Worm (Caenorhabditis elegans) whole organism, mixed stage, embryonic: ENCODE measurements around the gene rnh-1.1.
A peak's percentile ranks its signal among the peaks of the same experiment; 100 is the strongest.

Source experiments
- bed-3 ChIP-seq: fragments of 200-800 bp; sonication (Bioruptor generic); optimal IDR thresholded peaks from 3 replicates; lab custom pipeline; 2018; ENCODE audit warnings: mild to moderate bottlenecking, missing genetic modification characterization, moderate library complexity, missing compliant biosample characterization
- blmp-1 ChIP-seq: fragments of 150-350 bp; optimal IDR thresholded peaks from 2 replicates; lab custom pipeline; 2014; ENCODE audit warnings: missing biosample characterization, missing genetic modification characterization
- ceh-39 ChIP-seq: fragments of 150-350 bp; optimal IDR thresholded peaks from 2 replicates; lab custom pipeline; 2014; ENCODE audit warnings: missing biosample characterization, missing genetic modification characterization
- ceh-43 ChIP-seq: fragments of 200-800 bp; sonication (Bioruptor generic); optimal IDR thresholded peaks from 2 replicates; lab custom pipeline; 2018; ENCODE audit warnings: mild to moderate bottlenecking, missing genetic modification characterization, moderate library complexity, missing compliant biosample characterization
- cnd-1 ChIP-seq: fragments of 200-800 bp; sonication (Bioruptor generic); optimal IDR thresholded peaks from 2 replicates; lab custom pipeline; 2018; ENCODE audit warnings: mild to moderate bottlenecking, missing genetic modification characterization, missing compliant biosample characterization
- elt-1 ChIP-seq: sonication (generic microtip); optimal IDR thresholded peaks from 2 replicates; lab custom pipeline; 2017; ENCODE audit warnings: missing genetic modification characterization, mild to moderate bottlenecking, missing compliant biosample characterization, antibody characterized with exemption, moderate library complexity, borderline replicate concordance; ENCODE audit not compliant: insufficient read depth
- elt-3 ChIP-seq: fragments of 150-350 bp; optimal IDR thresholded peaks from 2 replicates; lab custom pipeline; 2014; ENCODE audit warnings: missing biosample characterization, missing genetic modification characterization
- flh-1 ChIP-seq: fragments of 200-800 bp; sonication (Bioruptor generic); optimal IDR thresholded peaks from 2 replicates; lab custom pipeline; 2018; ENCODE audit warnings: mild to moderate bottlenecking, missing genetic modification characterization, moderate library complexity, missing compliant biosample characterization
- ham-2 ChIP-seq: fragments of 200-800 bp; sonication (Bioruptor generic); optimal IDR thresholded peaks from 2 replicates; lab custom pipeline; 2018; ENCODE audit warnings: mild to moderate bottlenecking, missing genetic modification characterization, missing compliant biosample characterization
- hlh-1 ChIP-seq: fragments of 150-350 bp; optimal IDR thresholded peaks from 2 replicates; lab custom pipeline; 2014; ENCODE audit warnings: missing biosample characterization, missing genetic modification reagents, missing genetic modification characterization
- lin-32 ChIP-seq: fragments of 200-800 bp; sonication (Bioruptor generic); optimal IDR thresholded peaks from 2 replicates; lab custom pipeline; 2018; ENCODE audit warnings: mild to moderate bottlenecking, missing genetic modification characterization, missing compliant biosample characterization
- lsy-2 ChIP-seq: fragments of 150-350 bp; optimal IDR thresholded peaks from 2 replicates; lab custom pipeline; 2014; ENCODE audit warnings: missing biosample characterization, missing genetic modification characterization
- mep-1 ChIP-seq: fragments of 150-350 bp; optimal IDR thresholded peaks from 2 replicates; lab custom pipeline; 2017; ENCODE audit warnings: missing biosample characterization, missing genetic modification reagents, missing genetic modification characterization, inconsistent platforms
- mls-2 ChIP-seq: sonication (generic microtip); optimal IDR thresholded peaks from 2 replicates; lab custom pipeline; 2016; ENCODE audit warnings: mild to moderate bottlenecking, missing genetic modification characterization, moderate library complexity, missing compliant biosample characterization
- nhr-12 ChIP-seq: fragments of 150-350 bp; optimal IDR thresholded peaks from 2 replicates; lab custom pipeline; 2014; ENCODE audit warnings: missing biosample characterization, missing genetic modification characterization
- nhr-2 ChIP-seq: fragments of 150-350 bp; optimal IDR thresholded peaks from 2 replicates; lab custom pipeline; 2014; ENCODE audit warnings: missing biosample characterization, missing genetic modification characterization
- nhr-237 ChIP-seq: fragments of 150-350 bp; optimal IDR thresholded peaks from 2 replicates; lab custom pipeline; 2014; ENCODE audit warnings: missing biosample characterization, missing genetic modification characterization
- nhr-28 ChIP-seq: fragments of 150-350 bp; optimal IDR thresholded peaks from 2 replicates; lab custom pipeline; 2014; ENCODE audit warnings: missing biosample characterization, missing genetic modification characterization
- nhr-76 ChIP-seq: sonication (generic microtip); optimal IDR thresholded peaks from 2 replicates; lab custom pipeline; 2017; ENCODE audit warnings: missing biosample characterization, missing genetic modification characterization
- pha-4 ChIP-seq: fragments of 150-350 bp; optimal IDR thresholded peaks from 2 replicates; lab custom pipeline; 2018; ENCODE audit warnings: missing biosample characterization, missing genetic modification reagents, missing genetic modification characterization
- sem-2 ChIP-seq: fragments of 200-800 bp; sonication (Bioruptor generic); optimal IDR thresholded peaks from 2 replicates; lab custom pipeline; 2018; ENCODE audit warnings: mild to moderate bottlenecking, missing genetic modification characterization, missing compliant biosample characterization
- snpc-4 ChIP-seq: fragments of 150-350 bp; optimal IDR thresholded peaks from 2 replicates; lab custom pipeline; 2014; ENCODE audit warnings: missing biosample characterization, missing genetic modification characterization
- sptf-1 ChIP-seq: sonication (generic microtip); optimal IDR thresholded peaks from 2 replicates; lab custom pipeline; 2017; ENCODE audit warnings: mild to moderate bottlenecking, missing genetic modification characterization, moderate library complexity, missing compliant biosample characterization
- unc-120 ChIP-seq: sonication (generic microtip); optimal IDR thresholded peaks from 2 replicates; lab custom pipeline; 2017; ENCODE audit warnings: missing genetic modification characterization, missing compliant biosample characterization; ENCODE audit not compliant: poor library complexity, severe bottlenecking
- unc-39 ChIP-seq: fragments of 150-350 bp; optimal IDR thresholded peaks from 2 replicates; lab custom pipeline; 2014; ENCODE audit warnings: missing biosample characterization, missing genetic modification characterization
- unc-62 ChIP-seq: fragments of 150-350 bp; optimal IDR thresholded peaks from 2 replicates; lab custom pipeline; 2014; ENCODE audit warnings: missing biosample characterization, missing genetic modification reagents, missing genetic modification characterization
- zip-8 ChIP-seq: fragments of 150-350 bp; optimal IDR thresholded peaks from 2 replicates; lab custom pipeline; 2014; ENCODE audit warnings: missing biosample characterization, missing genetic modification characterization

rnh-1.1 gene

ce11 chrII:7534369-7534768 is 8.8 kb downstream of the rnh-1.1 start, which contains the start of gene wrt-10:
TSS of gene wrt-10 (minus strand) at chrII:7534563.
- TF ChIP-seq lin-32 (GFP tag; lab: Kevin White, UChicago), result no peak
- no peak for TF ChIP-seq bed-3 (GFP tag; lab: Kevin White, UChicago)
- TF ChIP-seq elt-1 (tag; lab: Kevin White, UChicago), result peak; percentile 82
- TF ChIP-seq unc-62 (GFP tag; lab: Kevin White, UChicago), result no peak
- TF ChIP-seq lsy-2, result no peak

ce11 chrII:7534934-7535333 is 9.4 kb downstream of the rnh-1.1 start, which contains the start of gene ZK1290.13:
TSS of gene ZK1290.13 (plus strand) at chrII:7535006.
- TF ChIP-seq nhr-237 (tag; lab: Kevin White, UChicago) (no peak), ceh-39 (tag; lab: Kevin White, UChicago) (no peak)

- TF ChIP-seq lsy-2 (peak; percentile 82), mep-1 (tag; lab: Kevin White, UChicago) (peak; percentile 67), hlh-1 (tag; lab: Kevin White, UChicago) (peak; percentile 10), zip-8 (tag; lab: Kevin White, UChicago) (no peak), lin-32 (GFP tag; lab: Kevin White, UChicago) (no peak), unc-120 (tag; lab: Kevin White, UChicago) (no peak), ceh-39 (tag; lab: Kevin White, UChicago) (peak; percentile 8)
These were observed 12.2 kb downstream of the rnh-1.1 start, which contains the start of gene nfi-1 for ce11 chrII:7537603-7538230. TSS of gene nfi-1 (plus strand) at chrII:7538180.

ce11 chrII:7542952-7543351 is 17.4 kb downstream of the rnh-1.1 start:
- no peak for TF ChIP-seq lin-32 (GFP tag; lab: Kevin White, UChicago)
- TF ChIP-seq sptf-1 (tag; lab: Kevin White, UChicago), result no peak
- TF ChIP-seq sem-2, result no peak
- TF ChIP-seq blmp-1 (tag; lab: Kevin White, UChicago), result no peak
- no peak for TF ChIP-seq cnd-1
- TF ChIP-seq, all 35 proteins: peak for 0

- TF ChIP-seq elt-3 (tag; lab: Kevin White, UChicago) (no peak), nhr-2 (tag; lab: Kevin White, UChicago) (no peak), unc-39 (tag; lab: Kevin White, UChicago) (no peak), mep-1 (tag; lab: Kevin White, UChicago) (no peak), elt-1 (tag; lab: Kevin White, UChicago) (no peak), flh-1 (GFP tag; lab: Kevin White, UChicago) (no peak), mls-2 (tag; lab: Kevin White, UChicago) (no peak), blmp-1 (tag; lab: Kevin White, UChicago) (no peak), nhr-28 (no peak), nhr-76 (tag; lab: Kevin White, UChicago) (no peak), nhr-12 (tag; lab: Kevin White, UChicago) (no peak), unc-120 (tag; lab: Kevin White, UChicago) (no peak), ceh-43 (GFP tag; lab: Kevin White, UChicago) (no peak)
These were observed 18.3 kb downstream of the rnh-1.1 start, which contains the start of gene rol-8 for ce11 chrII:7543808-7544207. TSS of gene rol-8 (plus strand) at chrII:7544108.

ce11 chrII:7544782-7545181 is 19.2 kb downstream of the rnh-1.1 start:
- TF ChIP-seq snpc-4 (tag; lab: Kevin White, UChicago) (no peak), lin-32 (GFP tag; lab: Kevin White, UChicago) (no peak), ceh-39 (tag; lab: Kevin White, UChicago) (no peak), nhr-28 (no peak), pha-4 (tag; lab: Kevin White, UChicago) (no peak), hlh-1 (tag; lab: Kevin White, UChicago) (no peak), ham-2 (GFP tag; lab: Kevin White, UChicago) (no peak), mls-2 (tag; lab: Kevin White, UChicago) (no peak), bed-3 (GFP tag; lab: Kevin White, UChicago) (no peak), nhr-12 (tag; lab: Kevin White, UChicago) (no peak), ceh-43 (GFP tag; lab: Kevin White, UChicago) (no peak), nhr-2 (tag; lab: Kevin White, UChicago) (no peak), sptf-1 (tag; lab: Kevin White, UChicago) (no peak), blmp-1 (tag; lab: Kevin White, UChicago) (no peak)
